Worm (Caenorhabditis elegans): Measurements from ENCODE around the gene F59B10.4.

The F59B10.4 gene

DNA sequence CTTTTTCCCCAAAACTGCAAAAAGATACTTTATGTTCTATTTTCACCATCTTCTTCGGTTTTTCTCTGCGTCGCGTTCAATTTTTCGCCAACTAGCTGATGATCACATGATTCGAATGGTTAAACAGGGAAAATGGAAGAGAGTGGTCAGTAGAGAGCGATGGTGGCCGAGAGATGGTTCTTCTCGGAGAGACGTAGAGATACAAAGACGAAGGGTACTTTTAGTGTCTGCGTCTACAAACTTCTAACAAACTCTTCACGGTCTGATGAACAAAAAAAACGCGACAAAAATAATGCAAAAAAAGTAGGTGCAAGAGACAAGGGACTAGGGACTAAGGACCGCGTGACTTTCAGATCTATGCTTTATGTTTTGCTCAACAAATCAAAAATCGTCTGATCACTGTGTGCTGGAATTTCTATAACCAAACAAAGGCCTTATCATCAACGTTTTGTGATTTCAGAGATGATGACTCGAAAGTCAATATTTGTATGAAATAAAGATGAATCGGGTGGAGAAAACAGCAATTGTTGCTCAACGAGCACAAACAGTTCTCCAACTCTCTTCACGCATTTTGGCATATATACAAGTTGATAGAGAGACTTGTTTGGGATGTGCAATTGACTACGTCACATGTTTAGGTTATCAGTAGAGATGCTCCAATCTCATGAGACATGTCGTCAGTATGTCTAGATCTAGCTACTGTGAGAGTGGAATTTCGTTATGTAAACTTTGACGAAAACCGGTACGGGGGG lies 33.2 kb upstream of the F59B10.4 start (continued):
- TF ChIP-seq egl-27 (tag; optimal IDR thresholded peaks at IDR 0.05) = peak; percentile 72
- TF ChIP-seq ZK546.5 (tag; optimal IDR thresholded peaks at IDR 0.05) = no peak
- TF ChIP-seq nhr-28 (tag; optimal IDR thresholded peaks at IDR 0.05) = peak; percentile 11
- TF ChIP-seq aly-2 (tag; optimal IDR thresholded peaks at IDR 0.05) = peak; percentile 20

DNA sequence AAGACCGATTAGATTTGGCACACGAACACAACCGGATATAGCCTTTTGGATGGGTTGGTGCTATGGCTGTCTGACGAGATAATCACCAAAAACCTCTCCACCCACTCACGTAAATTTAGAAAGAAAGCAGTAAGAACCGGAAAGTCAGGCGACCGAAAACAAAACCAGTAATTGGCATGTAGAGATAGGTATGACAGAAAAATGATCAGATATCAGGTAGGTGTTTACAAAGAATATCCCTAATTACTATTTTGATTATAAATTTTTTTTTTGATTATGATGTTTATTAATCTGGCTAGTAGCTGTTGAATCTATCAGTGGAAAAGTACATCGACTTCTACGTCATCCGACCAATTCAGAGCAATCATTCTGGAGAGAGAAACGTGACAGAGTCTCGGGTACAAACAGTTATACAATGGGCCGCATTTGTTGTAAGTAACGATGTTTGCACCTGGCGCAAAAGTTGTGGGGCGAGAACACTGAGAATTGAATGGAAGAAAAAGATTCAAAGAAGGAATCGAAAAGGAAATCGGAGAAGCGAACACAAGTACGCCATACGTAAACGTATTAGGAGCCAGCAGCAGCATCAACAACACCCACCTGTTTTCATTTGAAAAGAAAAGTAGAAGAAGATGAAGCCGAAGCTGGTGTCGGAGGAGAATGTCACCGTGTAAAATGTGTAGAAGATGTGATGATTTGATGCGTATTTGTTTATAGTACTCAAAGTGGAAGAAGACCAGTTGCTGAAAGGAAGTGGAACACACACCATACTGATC lies 32.1 kb upstream of the F59B10.4 start:
- TF ChIP-seq nhr-25 (tag; optimal IDR thresholded peaks at IDR 0.05) = peak; percentile 37
- TF ChIP-seq elt-3 (tag; optimal IDR thresholded peaks at IDR 0.05) = peak in 1 of 3 experiments; percentile 40
- TF ChIP-seq nhr-23 (tag; optimal IDR thresholded peaks at IDR 0.05) = peak; percentile 26
- TF ChIP-seq unc-39 (tag; optimal IDR thresholded peaks at IDR 0.05) = no peak
- no peak for TF ChIP-seq ceh-28 (tag; optimal IDR thresholded peaks at IDR 0.05)
- no peak for TF ChIP-seq ceh-9 (tag; optimal IDR thresholded peaks at IDR 0.05)
- peak; percentile 27 for TF ChIP-seq ama-1 (optimal IDR thresholded peaks at IDR 0.05)
- no peak for TF ChIP-seq egl-27 (tag; optimal IDR thresholded peaks at IDR 0.05)
- peak; percentile 33 for TF ChIP-seq egl-5 (tag; optimal IDR thresholded peaks at IDR 0.05)
- TF ChIP-seq elt-2 (tag; optimal IDR thresholded peaks at IDR 0.05) = peak; percentile 10
- TF ChIP-seq pha-4 (tag; optimal IDR thresholded peaks at IDR 0.05) = peak; percentile 58
- no peak for TF ChIP-seq lsy-12 (tag; optimal IDR thresholded peaks at IDR 0.05)
- TF ChIP-seq sea-2 (GFP tag; optimal IDR thresholded peaks at IDR 0.05) = no peak
- peak; percentile 45 for TF ChIP-seq nhr-11 (tag; optimal IDR thresholded peaks at IDR 0.05)

DNA sequence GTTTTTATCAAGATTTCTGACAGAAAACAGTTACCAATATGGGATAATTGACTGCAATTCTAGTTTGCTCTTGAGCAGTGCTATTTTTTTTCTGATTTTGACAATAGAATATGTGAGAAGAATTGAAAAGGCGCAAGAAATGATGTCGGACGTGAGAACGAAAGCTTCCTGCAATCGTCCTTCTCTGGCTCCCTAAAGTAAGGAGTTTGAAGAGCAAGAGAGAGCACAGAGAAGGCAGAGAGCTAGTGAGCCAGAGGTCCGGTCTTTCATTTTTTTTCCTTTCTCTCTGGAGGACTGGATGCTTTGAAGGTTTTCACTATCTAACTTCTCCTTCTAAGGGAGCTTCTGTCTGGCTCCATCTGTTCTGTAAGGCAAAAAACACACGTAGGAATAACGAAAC lies 31.3 kb upstream of the F59B10.4 start:
- TF ChIP-seq ama-1 (optimal IDR thresholded peaks at IDR 0.05) (peak; percentile 79), lin-39 (tag; optimal IDR thresholded peaks at IDR 0.05) (peak; percentile 23), lsy-12 (tag; optimal IDR thresholded peaks at IDR 0.05) (no peak), nhr-76 (tag; optimal IDR thresholded peaks at IDR 0.05) (no peak), hmg-11 (tag; optimal IDR thresholded peaks at IDR 0.05) (peak; percentile 36), nfya-1 (tag; optimal IDR thresholded peaks at IDR 0.05; ENCODE audit: insufficient read depth) (peak; percentile 39)

DNA sequence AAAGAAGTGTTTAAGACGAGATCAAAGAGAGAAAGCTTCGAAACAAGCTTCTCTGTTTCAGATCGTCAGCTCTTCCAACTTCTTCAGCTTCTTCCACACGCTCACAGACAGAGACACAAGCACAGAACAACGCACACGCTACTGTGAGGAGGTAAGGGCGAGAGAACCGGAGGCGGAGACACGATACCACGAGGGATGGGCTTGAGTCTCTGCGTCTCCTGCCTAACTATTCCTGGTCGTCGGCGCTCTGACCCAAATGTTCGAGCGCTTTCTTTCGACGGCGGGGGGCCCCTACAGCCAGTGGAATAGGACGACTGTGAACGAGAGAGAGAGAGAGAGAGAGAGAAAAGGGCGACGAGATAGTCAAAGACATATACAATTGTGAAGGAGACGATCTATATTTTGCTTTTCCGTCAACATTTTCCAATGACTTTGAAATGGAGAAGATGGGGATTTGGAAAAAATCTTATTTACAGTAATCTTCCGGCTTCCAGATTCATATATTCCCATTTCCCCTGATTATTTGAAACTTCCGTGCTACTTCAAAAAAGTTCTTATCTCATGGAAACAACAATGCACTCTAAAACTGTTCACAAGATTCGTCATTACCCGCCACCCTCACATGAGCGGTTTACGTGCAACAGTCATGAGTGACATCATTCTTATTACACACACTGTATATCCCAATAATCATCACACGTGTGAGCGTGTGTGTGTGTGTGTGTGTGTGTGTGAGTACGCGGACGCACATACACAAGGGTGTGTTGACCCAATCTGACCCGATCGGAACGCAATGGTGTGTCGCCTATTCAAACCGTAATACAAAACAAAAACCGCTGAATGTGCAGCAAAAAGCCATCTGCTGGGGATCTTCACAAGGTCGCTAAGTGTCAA lies 30.1 kb upstream of the F59B10.4 start:
- TF ChIP-seq mdl-1 (tag; optimal IDR thresholded peaks at IDR 0.05) (peak; percentile 89), tbx-2 (tag; optimal IDR thresholded peaks at IDR 0.05) (peak; percentile 37), pha-4 (tag; optimal IDR thresholded peaks at IDR 0.05) (peak; percentile 90), unc-39 (tag; optimal IDR thresholded peaks at IDR 0.05) (no peak), elt-1 (tag; optimal IDR thresholded peaks at IDR 0.05) (peak; percentile 32), ceh-28 (tag; optimal IDR thresholded peaks at IDR 0.05) (peak; percentile 68), ZK546.5 (tag; optimal IDR thresholded peaks at IDR 0.05) (no peak), daf-12 (tag; optimal IDR thresholded peaks at IDR 0.05) (no peak), nhr-25 (tag; optimal IDR thresholded peaks at IDR 0.05) (peak; percentile 84), nhr-43 (tag; optimal IDR thresholded peaks at IDR 0.05; ENCODE audit: poor library complexity, severe bottlenecking) (peak; percentile 80), nfya-1 (tag; optimal IDR thresholded peaks at IDR 0.05; ENCODE audit: insufficient read depth) (peak; percentile 90), nhr-28 (tag; optimal IDR thresholded peaks at IDR 0.05) (no peak), eor-1 (tag; optimal IDR thresholded peaks at IDR 0.05) (no peak), ztf-4 (tag; optimal IDR thresholded peaks at IDR 0.05) (no peak), elt-2 (tag; optimal IDR thresholded peaks at IDR 0.05) (peak; percentile 62), lsy-12 (tag; optimal IDR thresholded peaks at IDR 0.05) (peak; percentile 60), skn-1 (tag; optimal IDR thresholded peaks at IDR 0.05) (peak; percentile 46), R02D3.7 (tag; optimal IDR thresholded peaks at IDR 0.05) (peak; percentile 62), jun-1 (tag; optimal IDR thresholded peaks at IDR 0.05) (peak; percentile 72), aly-2 (tag; optimal IDR thresholded peaks at IDR 0.05) (no peak), unc-62 (GFP tag; optimal IDR thresholded peaks at IDR 0.05) (peak; percentile 61), sea-2 (GFP tag; optimal IDR thresholded peaks at IDR 0.05) (peak; percentile 34), egl-27 (tag; optimal IDR thresholded peaks at IDR 0.05) (peak; percentile 64), hmg-11 (tag; optimal IDR thresholded peaks at IDR 0.05) (peak; percentile 78), fkh-10 (GFP tag; optimal IDR thresholded peaks at IDR 0.05) (peak; percentile 93), nhr-77 (tag; optimal IDR thresholded peaks at IDR 0.05) (no peak), lin-15B (tag; optimal IDR thresholded peaks at IDR 0.05) (peak; percentile 63), ama-1 (optimal IDR thresholded peaks at IDR 0.05) (peak; percentile 99), fos-1 (tag; optimal IDR thresholded peaks at IDR 0.05) (peak; percentile 48), lin-39 (tag; optimal IDR thresholded peaks at IDR 0.05) (peak; percentile 88), nhr-237 (tag; optimal IDR thresholded peaks at IDR 0.05) (no peak), ceh-82 (tag; optimal IDR thresholded peaks at IDR 0.05) (no peak), egl-5 (tag; optimal IDR thresholded peaks at IDR 0.05) (peak; percentile 44), nhr-67 (tag; optimal IDR thresholded peaks at IDR 0.05) (no peak), ceh-16 (tag; optimal IDR thresholded peaks at IDR 0.05) (no peak)
